Worm (Caenorhabditis elegans) whole organism, late embryonic: ENCODE measurements around the gene mrp-4.

ENCODE experiments used
- hlh-30 ChIP-seq: sonication (generic microtip); optimal IDR thresholded peaks from 2 replicates; lab custom pipeline; 2017; ENCODE audit warnings: antibody characterized with exemption, missing genetic modification characterization, missing compliant biosample characterization; ENCODE audit not compliant: insufficient read depth
- nhr-11 ChIP-seq: fragments of 150-350 bp; optimal IDR thresholded peaks from 2 replicates; lab custom pipeline; 2014; ENCODE audit warnings: missing biosample characterization, missing genetic modification characterization
- sox-4 ChIP-seq: sonication (generic microtip); optimal IDR thresholded peaks from 2 replicates; lab custom pipeline; 2017; ENCODE audit warnings: mild to moderate bottlenecking, missing genetic modification characterization, inconsistent platforms, missing compliant biosample characterization

- TF ChIP-seq nhr-11 (no peak), hlh-30 (tag; lab: Kevin White, UChicago) (no peak), sox-4 (tag; lab: Kevin White, UChicago) (no peak)
These were observed 37.1 kb upstream of the mrp-4 start, which contains the start of gene vab-15 for ce11 chrX:9846975-9847374.
